Fruit fly (Drosophila melanogaster) whole organism: Measurements from ENCODE around the gene Ir62a.
A peak's percentile ranks its signal among the peaks of the same experiment; 100 is the strongest.

Experiments
- CG8478 ChIP-seq: fragments of >200 bp; optimal IDR thresholded peaks from 2 replicates; lab custom pipeline; 2018; ENCODE audit warnings: inconsistent platforms
- Dll ChIP-seq: fragments of >200 bp; optimal IDR thresholded peaks from 2 replicates; lab custom pipeline; 2017
- EcR ChIP-seq, 2 experiments: fragments of >200 bp; optimal IDR thresholded peaks; 2 replicates each; lab custom pipeline; 2017; ENCODE audit warnings: missing biosample characterization in 2 of 2, missing genetic modification characterization in 2 of 2, missing genetic modification reagents in 2 of 2
- pan ChIP-seq: fragments of >200 bp; optimal IDR thresholded peaks from 2 replicates; lab custom pipeline; 2017
- psq ChIP-seq: fragments of >200 bp; optimal IDR thresholded peaks from 2 replicates; lab custom pipeline; 2017
- usp ChIP-seq: fragments of >200 bp; optimal IDR thresholded peaks from 2 replicates; lab custom pipeline; 2017; ENCODE audit warnings: missing biosample characterization, missing genetic modification characterization, mixed read lengths

The Ir62a gene

dm6 chr3L:1546349-1547116 lies 15.5 kb upstream of the Ir62a start:
- TF ChIP-seq Dll (lab: Kevin White, UChicago), result peak; percentile 77
- TF ChIP-seq EcR (GFP tag; optimal IDR thresholded peaks at IDR 0.05; lab: Kevin White, UChicago), result no peak

DNA sequence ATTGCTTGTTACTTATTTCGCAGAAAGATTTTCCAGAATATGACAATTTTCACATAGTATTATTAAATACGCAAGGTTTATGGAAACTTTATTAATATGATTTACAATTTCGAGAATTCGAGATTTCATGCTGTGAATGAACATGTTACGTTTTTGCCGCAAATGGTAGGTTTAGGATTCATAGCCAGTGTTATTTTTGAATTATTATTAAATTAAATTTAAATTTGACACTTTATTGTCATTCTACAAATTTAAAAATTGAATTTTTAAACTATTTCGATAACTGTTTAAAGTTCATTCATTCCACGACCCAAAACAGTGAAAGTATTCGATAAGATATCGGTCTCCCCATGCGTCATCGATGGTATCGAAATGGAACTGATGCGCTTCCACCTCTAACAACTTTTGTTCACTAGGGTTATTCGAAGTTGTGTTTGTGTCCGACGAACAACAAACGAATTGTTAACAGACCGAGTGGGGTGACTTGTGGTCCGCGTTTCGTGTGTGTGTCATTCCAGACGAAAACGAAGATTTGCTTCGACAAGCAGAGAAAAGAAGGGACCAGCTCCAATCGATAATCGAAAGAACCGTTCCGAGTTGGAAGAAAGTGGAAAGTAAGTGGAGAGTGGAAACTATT lies 14.8 kb upstream of the Ir62a start, which contains the start of the genes CG32313 and Pcyt1:
Gene CG32313, minus strand, starts transcription at position 51 of the 637 bp plus-strand sequence.
Gene Pcyt1, plus strand, starts transcription at position 400 of the 637 bp plus-strand sequence.
- TF ChIP-seq usp (GFP tag; lab: Kevin White, UChicago), result no peak
- TF ChIP-seq pan (lab: Kevin White, UChicago), result no peak
- TF ChIP-seq EcR (GFP tag; optimal IDR thresholded peaks at IDR 0.05; lab: Kevin White, UChicago), result no peak
- no peak for TF ChIP-seq psq (lab: Kevin White, UChicago)
- TF ChIP-seq Dll (lab: Kevin White, UChicago), result no peak
- TF ChIP-seq CG8478 (lab: Kevin White, UChicago), result no peak

DNA sequence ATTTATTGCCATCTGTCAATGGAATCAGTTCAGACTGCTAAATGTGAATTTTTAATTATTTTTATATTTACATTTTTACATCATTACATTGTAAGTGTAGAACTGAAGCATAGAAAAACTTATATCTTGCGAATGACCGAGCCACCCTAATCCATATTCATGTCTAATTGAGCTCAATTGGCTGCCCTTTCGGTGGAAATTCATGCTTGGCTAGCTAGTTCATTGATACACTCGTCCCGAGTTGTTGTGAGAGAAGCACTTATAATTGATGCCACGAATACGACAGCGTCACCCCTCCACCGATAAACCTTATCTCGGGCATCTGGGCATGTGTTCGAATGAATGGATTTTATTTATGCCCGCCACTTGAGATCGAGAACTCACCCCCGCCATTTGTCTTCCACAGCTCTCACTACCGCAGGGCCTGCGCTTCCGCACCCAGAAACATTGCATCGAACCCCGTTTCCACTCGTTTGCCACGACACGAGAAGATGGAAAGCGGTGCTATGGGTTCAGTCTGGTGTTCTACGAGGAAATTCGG lies 7.3 kb upstream of the Ir62a start:
- no peak for TF ChIP-seq CG8478 (lab: Kevin White, UChicago)
- no peak for TF ChIP-seq pan (lab: Kevin White, UChicago)
- no peak for TF ChIP-seq psq (lab: Kevin White, UChicago)
- TF ChIP-seq usp (GFP tag; lab: Kevin White, UChicago), result no peak
- no peak for TF ChIP-seq Dll (lab: Kevin White, UChicago)
- TF ChIP-seq EcR (GFP tag; optimal IDR thresholded peaks at IDR 0.05; lab: Kevin White, UChicago), result no peak

dm6 chr3L:1537353-1537752 lies 6.3 kb upstream of the Ir62a start:
- TF ChIP-seq Dll (lab: Kevin White, UChicago) (no peak), psq (lab: Kevin White, UChicago) (no peak), pan (lab: Kevin White, UChicago) (no peak), usp (GFP tag; lab: Kevin White, UChicago) (no peak), EcR (GFP tag; optimal IDR thresholded peaks at IDR 0.05; lab: Kevin White, UChicago) (no peak), CG8478 (lab: Kevin White, UChicago) (no peak)

- TF ChIP-seq CG8478 (lab: Kevin White, UChicago) (no peak), EcR (GFP tag; optimal IDR thresholded peaks at IDR 0.05; lab: Kevin White, UChicago) (no peak), pan (lab: Kevin White, UChicago) (no peak), Dll (lab: Kevin White, UChicago) (no peak), usp (GFP tag; lab: Kevin White, UChicago) (no peak), psq (lab: Kevin White, UChicago) (no peak)
Measured at dm6 chr3L:1536487-1537337, 5.7 kb upstream of the Ir62a start, which contains the start of the genes CG12091 and pns. TSS of gene CG12091 (minus strand) at chr3L:1536835. TSS of gene pns (plus strand) at chr3L:1537137.

DNA sequence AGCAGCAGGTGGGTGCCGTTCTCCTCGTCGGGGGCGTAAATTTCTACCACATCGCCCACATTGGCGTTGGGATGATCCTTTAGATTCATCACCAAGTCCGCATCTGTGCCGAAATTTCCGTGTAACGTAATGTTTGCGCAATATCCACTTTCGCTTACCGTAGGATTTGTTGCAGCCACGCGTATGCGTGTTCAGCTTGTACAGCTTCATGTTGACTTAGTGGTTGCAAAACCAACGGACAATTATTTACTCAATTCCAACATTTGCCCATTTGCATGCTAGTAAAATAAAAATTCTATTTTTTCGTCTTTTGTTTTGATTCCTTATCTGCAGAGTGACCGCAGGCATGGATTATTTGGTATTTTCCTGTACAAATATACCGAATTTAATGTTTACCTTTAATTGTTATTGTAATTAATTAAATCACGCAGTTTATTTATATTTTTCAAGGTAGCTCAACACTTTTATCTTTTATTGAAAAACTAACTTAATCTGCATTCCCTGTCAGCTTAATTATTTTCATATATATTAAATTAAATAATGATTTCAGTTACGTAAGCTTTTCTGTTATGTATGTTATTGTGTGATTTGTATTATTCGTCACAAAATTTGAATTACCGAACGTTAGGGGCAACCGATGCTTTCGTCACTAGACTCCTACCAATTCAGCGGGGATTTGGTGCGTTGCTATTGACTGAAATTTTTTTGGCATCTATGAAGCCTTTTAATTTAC lies 2.8 kb upstream of the Ir62a start, which contains the start of gene Iml1:
Gene Iml1, minus strand, starts transcription at position 336 of the 733 bp plus-strand sequence.
- TF ChIP-seq usp (GFP tag; lab: Kevin White, UChicago) (no peak), Dll (lab: Kevin White, UChicago) (no peak), pan (lab: Kevin White, UChicago) (no peak), CG8478 (lab: Kevin White, UChicago) (no peak), psq (lab: Kevin White, UChicago) (no peak), EcR (GFP tag; optimal IDR thresholded peaks at IDR 0.05; lab: Kevin White, UChicago) (no peak)

- TF ChIP-seq Dll (lab: Kevin White, UChicago) (no peak), psq (lab: Kevin White, UChicago) (no peak), pan (lab: Kevin White, UChicago) (no peak), CG8478 (lab: Kevin White, UChicago) (no peak), usp (GFP tag; lab: Kevin White, UChicago) (no peak), EcR (GFP tag; optimal IDR thresholded peaks at IDR 0.05; lab: Kevin White, UChicago) (no peak)
Measured at dm6 chr3L:1518715-1519603, 12.1 kb downstream of the Ir62a start.

DNA sequence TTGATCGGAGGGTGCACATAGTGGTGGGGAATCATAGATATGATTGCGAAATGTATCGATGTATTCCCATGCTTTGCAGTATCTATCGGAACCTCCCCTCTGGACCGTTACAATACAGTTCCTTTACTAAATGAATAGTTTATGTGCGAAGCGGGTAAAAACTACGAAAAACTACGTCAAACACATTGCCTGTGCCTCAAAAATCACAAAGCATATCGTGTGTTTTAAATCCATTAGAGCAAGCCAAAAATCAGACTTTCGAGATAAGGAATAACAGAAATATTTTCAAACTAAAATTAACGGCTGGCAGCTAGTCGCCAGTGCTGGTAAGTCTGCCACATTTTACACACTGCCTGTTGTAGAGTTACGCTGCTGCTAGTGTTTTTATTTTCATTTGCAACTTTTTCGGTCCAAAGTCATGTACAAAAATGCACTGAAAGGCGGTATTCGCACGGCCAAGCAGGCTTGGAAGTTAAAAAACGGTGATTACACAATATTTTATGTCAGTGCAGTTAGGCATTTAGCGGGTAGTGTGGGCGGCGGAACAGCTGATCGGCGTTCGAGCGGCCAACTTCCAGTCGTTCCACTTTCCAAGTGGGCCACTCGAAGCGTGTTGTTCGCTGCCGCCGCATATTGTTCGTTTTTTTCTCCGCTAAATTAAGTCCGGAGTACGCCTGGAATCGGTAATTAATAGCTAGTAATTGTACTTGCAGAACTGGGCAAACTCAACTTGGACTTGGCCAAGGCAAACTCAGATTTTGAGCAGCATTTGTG lies 13.6 kb downstream of the Ir62a start:
- TF ChIP-seq pan (lab: Kevin White, UChicago) (no peak), Dll (lab: Kevin White, UChicago) (no peak), CG8478 (lab: Kevin White, UChicago) (no peak), EcR (GFP tag; optimal IDR thresholded peaks at IDR 0.05; lab: Kevin White, UChicago) (no peak), usp (GFP tag; lab: Kevin White, UChicago) (no peak), psq (lab: Kevin White, UChicago) (no peak)
